Worm (Caenorhabditis elegans) whole organism, L2 larva: Measurements from ENCODE around the gene B0035.18.

Experiments
- C34F6.9 ChIP-seq: fragments of 150-350 bp; optimal IDR thresholded peaks from 2 replicates; lab custom pipeline; 2014; ENCODE audit warnings: missing biosample characterization, missing genetic modification characterization
- R02D3.7 ChIP-seq: fragments of 150-350 bp; optimal IDR thresholded peaks from 2 replicates; lab custom pipeline; 2014; ENCODE audit warnings: missing biosample characterization, missing genetic modification characterization
- Y55F3AM.14 ChIP-seq: fragments of 200-800 bp; sonication (Bioruptor generic); optimal IDR thresholded peaks from 2 replicates; lab custom pipeline; 2018; ENCODE audit warnings: mild to moderate bottlenecking, missing genetic modification characterization, missing compliant biosample characterization
- ZK546.5 ChIP-seq: sonication (generic microtip); optimal IDR thresholded peaks from 2 replicates; lab custom pipeline; 2017; ENCODE audit warnings: missing biosample characterization, missing genetic modification characterization
- alr-1 ChIP-seq: fragments of 150-350 bp; optimal IDR thresholded peaks from 2 replicates; lab custom pipeline; 2014; ENCODE audit warnings: missing biosample characterization, missing genetic modification characterization
- ama-1 ChIP-seq: fragments of 150-350 bp; optimal IDR thresholded peaks from 2 replicates; lab custom pipeline; 2018; ENCODE audit warnings: inconsistent platforms
- blmp-1 ChIP-seq: sonication (generic microtip); optimal IDR thresholded peaks from 2 replicates; lab custom pipeline; 2017; ENCODE audit warnings: missing genetic modification characterization, mild to moderate bottlenecking, missing compliant biosample characterization, antibody characterized with exemption, moderate library complexity; ENCODE audit not compliant: insufficient read depth
- ceh-16 ChIP-seq: fragments of 150-350 bp; optimal IDR thresholded peaks from 2 replicates; lab custom pipeline; 2014; ENCODE audit warnings: missing biosample characterization, missing genetic modification characterization
- ceh-82 ChIP-seq: fragments of 150-350 bp; optimal IDR thresholded peaks from 2 replicates; lab custom pipeline; 2014; ENCODE audit warnings: missing biosample characterization, missing genetic modification characterization
- crh-2 ChIP-seq: sonication (generic microtip); optimal IDR thresholded peaks from 2 replicates; lab custom pipeline; 2017; ENCODE audit warnings: missing biosample characterization, missing genetic modification characterization
- dmd-4 ChIP-seq: sonication (generic microtip); optimal IDR thresholded peaks from 2 replicates; lab custom pipeline; 2017; ENCODE audit warnings: missing biosample characterization, missing genetic modification characterization
- egl-27 ChIP-seq: sonication (generic microtip); optimal IDR thresholded peaks from 3 replicates; lab custom pipeline; 2017; ENCODE audit warnings: missing biosample characterization, missing genetic modification reagents, missing genetic modification characterization
- elt-3 ChIP-seq: sonication (generic microtip); optimal IDR thresholded peaks from 2 replicates; lab custom pipeline; 2017; ENCODE audit warnings: missing biosample characterization, missing genetic modification characterization
- fos-1 ChIP-seq: fragments of 150-350 bp; optimal IDR thresholded peaks from 2 replicates; lab custom pipeline; 2014; ENCODE audit warnings: missing biosample characterization, missing genetic modification characterization
- gmeb-1 ChIP-seq: fragments of 150-350 bp; optimal IDR thresholded peaks from 2 replicates; lab custom pipeline; 2014; ENCODE audit warnings: missing biosample characterization, missing genetic modification characterization
- lin-11 ChIP-seq: fragments of 150-350 bp; sonication (generic microtip); optimal IDR thresholded peaks from 2 replicates; lab custom pipeline; 2014; ENCODE audit warnings: missing biosample characterization, missing genetic modification characterization, inconsistent platforms, mixed read lengths
- lin-39 ChIP-seq: fragments of 150-350 bp; optimal IDR thresholded peaks from 2 replicates; lab custom pipeline; 2014; ENCODE audit warnings: missing biosample characterization, missing genetic modification reagents, missing genetic modification characterization
- lsy-2 ChIP-seq, 2 experiments: fragments of 150-350 bp in 1 of 2; sonication (generic microtip) in 1 of 2; optimal IDR thresholded peaks; 2 replicates each; lab custom pipeline; 2014 to 2017; ENCODE audit warnings: missing biosample characterization in 2 of 2, missing genetic modification characterization in 2 of 2
- mab-5 ChIP-seq: fragments of 150-350 bp; optimal IDR thresholded peaks from 2 replicates; lab custom pipeline; 2014; ENCODE audit warnings: missing biosample characterization, missing genetic modification characterization
- mbf-1 ChIP-seq: sonication (generic microtip); optimal IDR thresholded peaks from 2 replicates; lab custom pipeline; 2017; ENCODE audit warnings: missing biosample characterization, missing genetic modification characterization
- nhr-10 ChIP-seq: sonication (generic microtip); optimal IDR thresholded peaks from 2 replicates; lab custom pipeline; 2017; ENCODE audit warnings: missing biosample characterization, missing genetic modification characterization
- nhr-11 ChIP-seq: fragments of 150-350 bp; optimal IDR thresholded peaks from 2 replicates; lab custom pipeline; 2014; ENCODE audit warnings: missing biosample characterization, missing genetic modification characterization
- nhr-12 ChIP-seq: fragments of 150-350 bp; optimal IDR thresholded peaks from 2 replicates; lab custom pipeline; 2014; ENCODE audit warnings: missing biosample characterization, missing genetic modification characterization
- nhr-129 ChIP-seq: fragments of 150-350 bp; optimal IDR thresholded peaks from 2 replicates; lab custom pipeline; 2014; ENCODE audit warnings: missing biosample characterization, missing genetic modification characterization
- nhr-21 ChIP-seq: fragments of 150-350 bp; optimal IDR thresholded peaks from 2 replicates; lab custom pipeline; 2014; ENCODE audit warnings: missing biosample characterization, missing genetic modification characterization
- nhr-23 ChIP-seq: fragments of 150-350 bp; optimal IDR thresholded peaks from 2 replicates; lab custom pipeline; 2014; ENCODE audit warnings: missing biosample characterization, missing genetic modification reagents, missing genetic modification characterization
- nhr-237 ChIP-seq: fragments of 150-350 bp; optimal IDR thresholded peaks from 2 replicates; lab custom pipeline; 2014; ENCODE audit warnings: missing biosample characterization, missing genetic modification characterization
- nhr-25 ChIP-seq: fragments of 150-350 bp; sonication (generic microtip); optimal IDR thresholded peaks from 3 replicates; lab custom pipeline; 2014; ENCODE audit warnings: missing biosample characterization, missing genetic modification characterization
- nhr-6 ChIP-seq: fragments of 150-350 bp; optimal IDR thresholded peaks from 2 replicates; lab custom pipeline; 2014; ENCODE audit warnings: missing biosample characterization, missing genetic modification characterization
- nhr-77 ChIP-seq: fragments of 150-350 bp; optimal IDR thresholded peaks from 2 replicates; lab custom pipeline; 2014; ENCODE audit warnings: missing biosample characterization, missing genetic modification characterization
- peb-1 ChIP-seq: fragments of 150-350 bp; optimal IDR thresholded peaks from 2 replicates; lab custom pipeline; 2014; ENCODE audit warnings: missing biosample characterization, missing genetic modification characterization
- sem-4 ChIP-seq: fragments of 150-350 bp; optimal IDR thresholded peaks from 2 replicates; lab custom pipeline; 2014; ENCODE audit warnings: missing biosample characterization, missing genetic modification reagents, missing genetic modification characterization
- skn-1 ChIP-seq: sonication (generic microtip); optimal IDR thresholded peaks from 2 replicates; lab custom pipeline; 2017; ENCODE audit warnings: missing biosample characterization, missing genetic modification characterization
- sma-3 ChIP-seq: sonication (generic microtip); optimal IDR thresholded peaks from 2 replicates; lab custom pipeline; 2016; ENCODE audit warnings: missing genetic modification reagents, missing genetic modification characterization, missing compliant biosample characterization
- sma-9 ChIP-seq, 2 experiments: fragments of 150-350 bp in 1 of 2; sonication (generic microtip) in 1 of 2; optimal IDR thresholded peaks; 2 replicates each; lab custom pipeline; 2014 to 2016; ENCODE audit warnings: missing genetic modification characterization in 2 of 2, mild to moderate bottlenecking in 1 of 2, missing biosample characterization in 1 of 2, missing compliant biosample characterization in 1 of 2, missing genetic modification reagents in 1 of 2, moderate library complexity in 1 of 2
- unc-39 ChIP-seq: fragments of 150-350 bp; optimal IDR thresholded peaks from 2 replicates; lab custom pipeline; 2014; ENCODE audit warnings: missing biosample characterization, missing genetic modification characterization
- unc-62 ChIP-seq: fragments of 150-350 bp; optimal IDR thresholded peaks from 2 replicates; lab custom pipeline; 2014; ENCODE audit warnings: missing biosample characterization, missing genetic modification reagents, missing genetic modification characterization
- zag-1 ChIP-seq: fragments of 150-350 bp; optimal IDR thresholded peaks from 2 replicates; lab custom pipeline; 2014; ENCODE audit warnings: missing biosample characterization, missing genetic modification characterization
- ztf-11 ChIP-seq: sonication (generic microtip); optimal IDR thresholded peaks from 2 replicates; lab custom pipeline; 2017; ENCODE audit warnings: missing biosample characterization, missing genetic modification characterization

The B0035.18 gene

ce11 chrIV:11316106-11316505 is 4.0 kb upstream of the B0035.18 start:
- no peak for TF ChIP-seq nhr-77
- TF ChIP-seq dmd-4: no peak
- TF ChIP-seq lsy-2 (tag; optimal IDR thresholded peaks at IDR 0.05; lab: Kevin White, UChicago): peak in 1 of 2 experiments; percentile 0

- TF ChIP-seq ceh-16 (tag; lab: Kevin White, UChicago) (no peak), mab-5 (tag; lab: Kevin White, UChicago) (no peak), R02D3.7 (tag; lab: Kevin White, UChicago) (no peak), sma-9 (GFP tag; optimal IDR thresholded peaks at IDR 0.05; lab: Kevin White, UChicago) (no peak), sma-9 (tag; optimal IDR thresholded peaks at IDR 0.05; lab: Kevin White, UChicago) (no peak), elt-3 (tag; lab: Kevin White, UChicago) (no peak), nhr-6 (no peak), skn-1 (tag; lab: Kevin White, UChicago) (no peak), lin-11 (tag; lab: Kevin White, UChicago) (no peak), unc-39 (tag; lab: Kevin White, UChicago) (no peak), C34F6.9 (tag; lab: Kevin White, UChicago) (no peak), lsy-2 (tag; optimal IDR thresholded peaks at IDR 0.05; lab: Kevin White, UChicago) (no peak), alr-1 (no peak), blmp-1 (no peak), crh-2 (no peak), ama-1 (lab: Kevin White, UChicago) (no peak), sem-4 (tag; lab: Kevin White, UChicago) (no peak), lin-39 (tag; lab: Kevin White, UChicago) (no peak), egl-27 (tag; lab: Kevin White, UChicago) (no peak)
Measured at ce11 chrIV:11316640-11317039, 3.5 kb upstream of the B0035.18 start.

DNA sequence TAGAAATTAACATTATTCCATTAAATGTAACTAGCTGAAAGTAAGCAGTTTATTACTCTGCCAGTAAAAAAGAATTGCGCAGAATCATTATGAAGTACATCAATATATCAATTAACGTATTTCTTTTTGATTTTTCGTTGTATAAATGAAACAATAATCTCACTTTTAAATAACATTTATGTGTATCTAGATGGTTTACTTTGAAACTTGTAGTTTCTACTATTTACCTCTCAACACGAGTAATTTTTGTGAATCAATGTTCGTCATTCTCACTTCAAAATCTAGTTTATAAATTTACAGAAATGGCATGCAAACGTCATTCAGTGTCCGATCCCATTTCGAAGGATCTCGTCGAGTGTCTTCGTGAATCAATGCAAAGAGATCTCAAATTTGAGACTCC is 3.0 kb upstream of the B0035.18 start, which contains the start of gene gspd-1:
gspd-1 (plus strand) TSS at position 301 of the 400 bp plus-strand sequence.
- TF ChIP-seq nhr-12 (tag; lab: Kevin White, UChicago) (no peak), ama-1 (lab: Kevin White, UChicago) (no peak), nhr-23 (tag; lab: Kevin White, UChicago) (no peak), zag-1 (tag; lab: Kevin White, UChicago) (no peak), alr-1 (no peak), R02D3.7 (tag; lab: Kevin White, UChicago) (no peak), unc-62 (GFP tag; lab: Kevin White, UChicago) (no peak), lin-39 (tag; lab: Kevin White, UChicago) (no peak), nhr-25 (no peak), unc-39 (tag; lab: Kevin White, UChicago) (no peak), nhr-237 (tag; lab: Kevin White, UChicago) (no peak), mab-5 (tag; lab: Kevin White, UChicago) (no peak), egl-27 (tag; lab: Kevin White, UChicago) (no peak), Y55F3AM.14 (GFP tag; lab: Kevin White, UChicago) (no peak), peb-1 (tag; lab: Kevin White, UChicago) (no peak), nhr-10 (no peak), sma-3 (GFP tag; lab: Kevin White, UChicago) (no peak), ceh-82 (tag; lab: Kevin White, UChicago) (no peak), nhr-21 (tag; lab: Kevin White, UChicago) (no peak), mbf-1 (tag; lab: Kevin White, UChicago) (no peak)

DNA sequence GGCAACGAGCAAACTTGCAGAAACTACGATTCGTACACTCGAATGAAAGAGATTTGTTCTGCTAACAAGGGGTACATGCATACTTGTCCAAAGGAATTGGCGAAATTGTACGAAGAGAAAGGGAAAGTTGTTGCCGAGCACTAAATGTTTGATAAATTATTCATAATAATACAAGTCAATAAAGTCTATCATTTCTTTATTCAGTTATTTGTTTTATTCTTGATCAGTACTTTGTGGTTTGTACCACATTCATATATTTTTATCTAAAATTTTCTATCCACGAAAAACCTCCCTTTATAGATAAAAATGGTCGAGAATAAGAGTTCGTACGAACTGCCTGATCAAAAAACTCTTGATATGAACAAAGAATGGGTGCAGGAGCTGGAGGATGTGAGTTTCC is 388 bp downstream of the B0035.18 start, which contains the start of gene edg-1:
edg-1 (plus strand) TSS at position 301 of the 400 bp plus-strand sequence.
- TF ChIP-seq ztf-11 (tag; lab: Kevin White, UChicago) (no peak), lin-39 (tag; lab: Kevin White, UChicago) (no peak), lsy-2 (tag; optimal IDR thresholded peaks at IDR 0.05; lab: Kevin White, UChicago) (no peak), ZK546.5 (tag; lab: Kevin White, UChicago) (no peak), unc-39 (tag; lab: Kevin White, UChicago) (no peak), nhr-25 (no peak), nhr-10 (no peak), gmeb-1 (tag; lab: Kevin White, UChicago) (no peak), nhr-77 (no peak), nhr-129 (no peak), ama-1 (lab: Kevin White, UChicago) (no peak), nhr-12 (tag; lab: Kevin White, UChicago) (no peak), nhr-21 (tag; lab: Kevin White, UChicago) (no peak), fos-1 (tag; lab: Kevin White, UChicago) (no peak), ceh-82 (tag; lab: Kevin White, UChicago) (no peak), unc-62 (GFP tag; lab: Kevin White, UChicago) (no peak), nhr-11 (no peak), zag-1 (tag; lab: Kevin White, UChicago) (no peak)
